Worm (Caenorhabditis elegans) whole organism, late embryonic: ENCODE measurements around the gene eif-3.L.

Experiments
- K09A11.1 ChIP-seq: sonication (generic microtip); optimal IDR thresholded peaks from 2 replicates; lab custom pipeline; 2017; ENCODE audit warnings: antibody characterized with exemption, mild to moderate bottlenecking, missing genetic modification characterization, missing compliant biosample characterization; ENCODE audit not compliant: insufficient read depth
- T23F11.4 ChIP-seq: fragments of 200-800 bp; sonication (Bioruptor generic); optimal IDR thresholded peaks from 2 replicates; lab custom pipeline; 2018; ENCODE audit warnings: mild to moderate bottlenecking, missing genetic modification characterization, missing compliant biosample characterization
- dmd-4 ChIP-seq: sonication (generic microtip); optimal IDR thresholded peaks from 2 replicates; lab custom pipeline; 2016; ENCODE audit warnings: borderline replicate concordance, missing genetic modification characterization, missing compliant biosample characterization
- elt-4 ChIP-seq: sonication (generic microtip); optimal IDR thresholded peaks from 2 replicates; lab custom pipeline; 2016; ENCODE audit warnings: missing genetic modification characterization, missing compliant biosample characterization
- fax-1 ChIP-seq: sonication (generic microtip); optimal IDR thresholded peaks from 2 replicates; lab custom pipeline; 2016; ENCODE audit warnings: missing genotype, missing genetic modification characterization, missing compliant biosample characterization
- nfya-1 ChIP-seq: sonication (generic microtip); optimal IDR thresholded peaks from 2 replicates; lab custom pipeline; 2017; ENCODE audit warnings: missing genetic modification characterization, mild to moderate bottlenecking, missing compliant biosample characterization, antibody characterized with exemption, moderate library complexity
- nhr-232 ChIP-seq: sonication (generic microtip); optimal IDR thresholded peaks from 2 replicates; lab custom pipeline; 2016; ENCODE audit warnings: missing genetic modification characterization, missing compliant biosample characterization
- pha-4 ChIP-seq: fragments of 150-350 bp; optimal IDR thresholded peaks from 2 replicates; lab custom pipeline; 2018; ENCODE audit warnings: missing biosample characterization, missing genetic modification reagents, missing genetic modification characterization
- pros-1 ChIP-seq: fragments of 150-350 bp; optimal IDR thresholded peaks from 2 replicates; lab custom pipeline; 2014; ENCODE audit warnings: missing biosample characterization, missing genetic modification reagents, missing genetic modification characterization
- rnt-1 ChIP-seq: sonication (generic microtip); optimal IDR thresholded peaks from 2 replicates; lab custom pipeline; 2016; ENCODE audit warnings: missing genetic modification characterization, missing compliant biosample characterization
- sdc-2 ChIP-seq: sonication (generic microtip); optimal IDR thresholded peaks from 2 replicates; lab custom pipeline; 2016; ENCODE audit warnings: missing genotype, missing genetic modification characterization, missing compliant biosample characterization
- sox-4 ChIP-seq: sonication (generic microtip); optimal IDR thresholded peaks from 2 replicates; lab custom pipeline; 2017; ENCODE audit warnings: mild to moderate bottlenecking, missing genetic modification characterization, inconsistent platforms, missing compliant biosample characterization
- ttx-3 ChIP-seq: sonication (generic microtip); optimal IDR thresholded peaks from 2 replicates; lab custom pipeline; 2016; ENCODE audit warnings: missing genetic modification reagents, missing genetic modification characterization, missing compliant biosample characterization
- unc-55 ChIP-seq: sonication (generic microtip); optimal IDR thresholded peaks from 2 replicates; lab custom pipeline; 2017; ENCODE audit warnings: missing biosample characterization, missing genetic modification reagents, missing genetic modification characterization
- zip-5 ChIP-seq: sonication (generic microtip); optimal IDR thresholded peaks from 2 replicates; lab custom pipeline; 2016; ENCODE audit warnings: missing genetic modification characterization, missing compliant biosample characterization
- ztf-16 ChIP-seq: sonication (generic microtip); optimal IDR thresholded peaks from 2 replicates; lab custom pipeline; 2017; ENCODE audit warnings: missing genetic modification characterization, missing compliant biosample characterization

Gene eif-3.L

DNA sequence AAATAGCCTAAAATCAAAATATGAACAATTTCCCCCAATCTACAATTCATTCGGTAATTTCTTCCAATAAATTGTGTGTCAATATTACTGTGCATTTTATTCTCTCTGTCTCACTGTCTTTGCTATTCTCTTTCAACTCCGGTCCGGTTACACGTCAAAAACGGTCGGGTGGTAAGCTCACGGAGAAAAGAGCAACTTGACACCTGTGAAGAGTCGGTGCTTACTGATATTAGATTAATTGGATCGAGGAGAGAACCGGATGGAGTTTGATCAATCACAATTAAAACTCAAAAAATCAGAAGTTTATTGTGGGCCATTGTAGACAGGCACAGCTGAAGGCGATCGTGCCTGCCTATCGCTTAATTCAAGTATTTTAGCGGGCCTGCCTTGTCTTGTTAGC, 47.4 kb downstream of the eif-3.L start:
- TF ChIP-seq elt-4 (tag; lab: Kevin White, UChicago) (no peak), sdc-2 (tag; lab: Kevin White, UChicago) (no peak), nhr-232 (no peak), ttx-3 (tag; lab: Kevin White, UChicago) (no peak), ztf-16 (tag; lab: Kevin White, UChicago) (no peak), pros-1 (tag; lab: Kevin White, UChicago) (no peak), dmd-4 (no peak), T23F11.4 (GFP tag; lab: Kevin White, UChicago) (no peak), unc-55 (GFP tag; lab: Kevin White, UChicago) (no peak), rnt-1 (no peak), nfya-1 (tag; lab: Kevin White, UChicago) (no peak), fax-1 (tag; lab: Kevin White, UChicago) (no peak), sox-4 (no peak)

DNA sequence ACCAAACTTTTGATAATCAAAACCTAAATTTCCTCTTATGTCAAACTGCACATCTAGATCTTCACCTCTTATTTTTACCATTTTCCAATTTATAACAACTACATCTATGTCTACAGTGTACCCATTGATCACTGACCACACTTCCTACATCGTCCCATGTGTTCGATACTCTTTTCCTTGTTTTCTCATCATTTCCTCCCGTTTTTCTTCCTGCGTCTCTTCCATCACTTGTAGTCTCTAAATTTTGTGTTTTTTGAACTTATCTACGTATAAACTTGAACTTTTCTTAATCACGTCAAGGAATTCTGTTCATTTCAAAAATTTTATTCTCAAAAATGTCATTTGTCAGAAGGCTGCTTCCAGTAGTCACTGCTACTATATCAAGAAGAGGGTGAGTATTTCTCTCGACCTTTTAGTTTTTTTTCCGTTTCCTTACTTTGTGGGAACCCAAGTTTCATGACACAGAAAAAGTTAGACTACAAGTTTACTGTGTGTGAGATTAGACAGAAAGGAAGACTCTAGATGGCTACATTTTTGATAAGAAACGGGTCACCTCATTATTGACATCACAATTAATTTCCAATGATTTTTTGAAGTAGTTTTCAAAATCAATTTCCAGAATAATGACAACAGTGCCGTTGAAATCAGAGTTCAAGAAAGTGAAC, 50.1 kb downstream of the eif-3.L start:
- TF ChIP-seq zip-5 (tag; lab: Kevin White, UChicago) (no peak), K09A11.1 (tag; lab: Kevin White, UChicago) (no peak), sox-4 (no peak), pha-4 (tag; lab: Kevin White, UChicago) (no peak), dmd-4 (no peak)
- TF ChIP-seq, all 69 proteins: peak for 0

DNA sequence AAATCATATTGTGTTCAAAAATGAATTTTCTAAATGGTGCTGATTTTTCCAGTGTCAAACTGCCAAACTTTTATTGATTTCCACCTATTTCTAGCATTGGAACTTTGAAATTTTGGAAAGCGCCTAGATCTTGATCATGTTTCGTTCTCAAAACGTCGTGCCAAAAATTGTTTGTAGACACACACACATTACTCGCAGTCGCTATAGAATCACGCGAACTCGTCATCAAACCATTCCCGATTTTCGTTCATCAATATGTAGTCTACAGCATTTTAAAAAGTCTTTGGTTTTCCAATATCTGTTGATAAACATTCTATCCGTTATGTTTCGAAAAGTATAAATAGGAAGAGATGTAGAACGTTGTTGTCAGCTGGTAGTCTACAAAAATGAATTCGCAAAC, 52.0 kb downstream of the eif-3.L start, which contains the start of the genes C17C3.1 and C17C3.15:
Gene C17C3.1 (plus strand): TSS at position 301 of the 400 bp plus-strand sequence.
Gene C17C3.15 (plus strand): TSS at position 383 of the 400 bp plus-strand sequence.
- TF ChIP-seq unc-55 (GFP tag; lab: Kevin White, UChicago): no peak
